Worm (Caenorhabditis elegans) whole organism, mixed stage, embryonic: ENCODE results near the gene apl-1.

ENCODE experiments used
- hlh-1 ChIP-seq: fragments of 150-350 bp; optimal IDR thresholded peaks from 2 replicates; lab custom pipeline; 2014; ENCODE audit warnings: missing biosample characterization, missing genetic modification reagents, missing genetic modification characterization
- lin-13 ChIP-seq: fragments of 150-350 bp; optimal IDR thresholded peaks from 2 replicates; lab custom pipeline; 2014; ENCODE audit warnings: missing biosample characterization, missing genetic modification characterization

DNA sequence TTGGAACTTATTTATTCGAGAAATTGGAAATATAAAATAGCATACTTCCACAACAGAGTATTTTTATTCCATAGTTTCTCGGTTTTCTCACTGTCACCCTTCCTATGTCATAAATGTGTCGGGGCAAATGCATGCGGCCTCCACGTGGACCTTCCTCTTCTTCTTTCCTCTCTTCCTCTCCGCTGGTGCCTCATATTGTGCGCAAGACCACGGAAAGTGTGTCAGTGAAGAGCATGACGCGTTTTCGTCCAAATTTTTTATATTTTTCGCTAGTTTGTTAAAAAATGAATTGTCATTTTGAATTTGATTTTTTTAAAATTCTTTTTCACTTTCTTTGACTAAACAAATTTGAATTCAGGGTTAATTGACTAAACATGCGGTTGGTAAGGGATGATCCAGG lies 48.4 kb upstream of the apl-1 start, which contains the start of gene mans-3:
- TF ChIP-seq hlh-1 (no peak), lin-13 (tag; lab: Kevin White, UChicago) (peak; percentile 65)
